Worm (Caenorhabditis elegans): Measurements from ENCODE around the gene srab-14.

DNA sequence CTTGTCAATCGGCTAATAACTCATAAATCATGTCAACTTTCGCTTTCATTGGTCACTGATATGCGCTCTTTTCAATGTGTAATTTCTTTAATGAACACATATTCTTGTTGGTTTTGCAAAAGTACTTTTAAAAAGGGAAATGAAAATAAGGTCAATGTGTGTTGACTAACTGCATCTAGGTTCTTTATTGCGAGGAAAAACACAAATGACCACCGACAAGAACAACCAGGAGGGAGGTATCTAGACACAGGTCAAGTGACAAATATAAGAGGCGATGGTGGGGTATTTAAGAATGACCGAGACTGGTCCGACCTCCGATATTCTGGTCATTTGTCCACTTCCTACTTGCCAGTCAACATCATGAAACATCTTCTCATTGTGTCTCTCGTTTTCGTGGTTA lies 3.2 kb downstream of the srab-14 start, which contains the start of gene spi-1:
- no peak for TF ChIP-seq flt-1 (GFP tag; IDR thresholded peaks at IDR 0.05)
- no peak for TF ChIP-seq klf-2 (GFP tag; conservative IDR thresholded peaks at IDR 0.05)

Data from whole organism, midembryonic.